Fruit fly (Drosophila melanogaster): ENCODE measurements around the gene Tie.

Gene Tie

dm6 chr3L:4555136-4555535, 23.2 kb upstream of the Tie start, which contains the start of gene CG33777:
CG33777 (minus strand) TSS chr3L:4555236.
- TF ChIP-seq Ets96B (tag; optimal IDR thresholded peaks at IDR 0.05) = no peak
- TF ChIP-seq lz (GFP tag; optimal IDR thresholded peaks at IDR 0.05) = no peak
- no peak for TF ChIP-seq topi (GFP tag; optimal IDR thresholded peaks at IDR 0.05)
- TF ChIP-seq pdm3 (GFP tag; optimal IDR thresholded peaks at IDR 0.05) = no peak

- TF ChIP-seq Hr39 (GFP tag; optimal IDR thresholded peaks at IDR 0.05) (no peak), svp (GFP tag) (peak; percentile 44)
Observed at dm6 chr3L:4554216-4554615, 22.3 kb upstream of the Tie start.

dm6 chr3L:4553395-4553794, 21.4 kb upstream of the Tie start:
- TF ChIP-seq CG6808 (GFP tag; optimal IDR thresholded peaks at IDR 0.05) (no peak), CG34406 (GFP tag; optimal IDR thresholded peaks at IDR 0.05) (no peak), net (GFP tag; optimal IDR thresholded peaks at IDR 0.05) (no peak), CG3032 (tag; optimal IDR thresholded peaks at IDR 0.05) (peak; percentile 11), CG10669 (GFP tag; optimal IDR thresholded peaks at IDR 0.05) (no peak), fkh (GFP tag; optimal IDR thresholded peaks at IDR 0.05) (no peak), Sox14 (GFP tag; optimal IDR thresholded peaks at IDR 0.05) (peak; percentile 25), Met (GFP tag; optimal IDR thresholded peaks at IDR 0.05) (no peak), CG10631 (GFP tag; optimal IDR thresholded peaks at IDR 0.05) (no peak), Sox102F (GFP tag; optimal IDR thresholded peaks at IDR 0.05) (no peak), Eip78C (GFP tag) (no peak)

dm6 chr3L:4551810-4552209, 19.9 kb upstream of the Tie start:
- TF ChIP-seq Lpt (GFP tag; optimal IDR thresholded peaks at IDR 0.05) (no peak), fkh (GFP tag; optimal IDR thresholded peaks at IDR 0.05) (no peak), salr (GFP tag; optimal IDR thresholded peaks at IDR 0.05) (no peak), Eip78C (GFP tag) (no peak), vri (GFP tag; optimal IDR thresholded peaks at IDR 0.05) (no peak)

- TF ChIP-seq vri (GFP tag; optimal IDR thresholded peaks at IDR 0.05) (peak; percentile 63), fkh (GFP tag; optimal IDR thresholded peaks at IDR 0.05) (peak; percentile 38), Sox15 (GFP tag; optimal IDR thresholded peaks at IDR 0.05) (no peak)
Observed at dm6 chr3L:4550153-4550802, 18.3 kb upstream of the Tie start.

- TF ChIP-seq CG11902 (GFP tag; optimal IDR thresholded peaks at IDR 0.05) (no peak), CG32006 (GFP tag; optimal IDR thresholded peaks at IDR 0.05) (no peak), CG3032 (tag; optimal IDR thresholded peaks at IDR 0.05) (no peak), cyc (GFP tag; optimal IDR thresholded peaks at IDR 0.05) (no peak), CG16779 (tag; optimal IDR thresholded peaks at IDR 0.05) (no peak), Blimp-1 (GFP tag; optimal IDR thresholded peaks at IDR 0.05) (no peak), CG7368 (GFP tag; optimal IDR thresholded peaks at IDR 0.05) (no peak), vri (GFP tag; optimal IDR thresholded peaks at IDR 0.05) (peak; percentile 2), Hr38 (GFP tag; optimal IDR thresholded peaks at IDR 0.05) (no peak), CG6276 (GFP tag; optimal IDR thresholded peaks at IDR 0.05) (no peak), Eip78C (GFP tag) (peak; percentile 40), CG9139 (GFP tag; optimal IDR thresholded peaks at IDR 0.05) (no peak), CG34406 (GFP tag; optimal IDR thresholded peaks at IDR 0.05) (no peak), Hr39 (GFP tag; optimal IDR thresholded peaks at IDR 0.05) (no peak)
Observed at dm6 chr3L:4549341-4549740, 17.4 kb upstream of the Tie start.

- no peak for TF ChIP-seq Eip78C (GFP tag)
- TF ChIP-seq CG16779 (tag; optimal IDR thresholded peaks at IDR 0.05) = no peak
- TF ChIP-seq svp (GFP tag) = peak; percentile 92
- no peak for TF ChIP-seq Hr39 (GFP tag; optimal IDR thresholded peaks at IDR 0.05)
Observed at dm6 chr3L:4548380-4548779, 16.4 kb upstream of the Tie start.

Data from whole organism, prepupa.